Fruit fly (Drosophila melanogaster): ENCODE data around the gene Vm26Ab.

The Vm26Ab gene

dm6 chr2L:5971093-5971808 lies 14.4 kb downstream of the Vm26Ab start:
- TF ChIP-seq insv (optimal IDR thresholded peaks at IDR 0.05) = no peak
- TF ChIP-seq h (optimal IDR thresholded peaks at IDR 0.05) = no peak
- TF ChIP-seq psq (optimal IDR thresholded peaks at IDR 0.05) = no peak
- no peak for TF ChIP-seq ttk (optimal IDR thresholded peaks at IDR 0.05)

dm6 chr2L:5972005-5972404 lies 15.2 kb downstream of the Vm26Ab start:
- TF ChIP-seq Myc (optimal IDR thresholded peaks at IDR 0.05) (no peak), insv (optimal IDR thresholded peaks at IDR 0.05) (no peak), h (optimal IDR thresholded peaks at IDR 0.05) (no peak), ttk (optimal IDR thresholded peaks at IDR 0.05) (no peak), psq (optimal IDR thresholded peaks at IDR 0.05) (no peak)

dm6 chr2L:5972588-5973236 lies 15.9 kb downstream of the Vm26Ab start:
- TF ChIP-seq h (optimal IDR thresholded peaks at IDR 0.05) (no peak), Myc (optimal IDR thresholded peaks at IDR 0.05) (no peak), insv (optimal IDR thresholded peaks at IDR 0.05) (no peak), psq (optimal IDR thresholded peaks at IDR 0.05) (no peak), Sin3A (optimal IDR thresholded peaks at IDR 0.05) (no peak), ttk (optimal IDR thresholded peaks at IDR 0.05) (no peak)

dm6 chr2L:5974122-5974521 lies 17.3 kb downstream of the Vm26Ab start:
- TF ChIP-seq psq (optimal IDR thresholded peaks at IDR 0.05) (no peak), h (optimal IDR thresholded peaks at IDR 0.05) (no peak), Myc (optimal IDR thresholded peaks at IDR 0.05) (no peak), ttk (optimal IDR thresholded peaks at IDR 0.05) (no peak), Sin3A (optimal IDR thresholded peaks at IDR 0.05) (no peak), insv (optimal IDR thresholded peaks at IDR 0.05) (no peak)

dm6 chr2L:5975025-5975539 lies 18.3 kb downstream of the Vm26Ab start:
- no peak for TF ChIP-seq Myc (optimal IDR thresholded peaks at IDR 0.05)
- no peak for TF ChIP-seq ttk (optimal IDR thresholded peaks at IDR 0.05)
- no peak for TF ChIP-seq insv (optimal IDR thresholded peaks at IDR 0.05)
- TF ChIP-seq h (optimal IDR thresholded peaks at IDR 0.05) = no peak
- TF ChIP-seq Sin3A (optimal IDR thresholded peaks at IDR 0.05) = no peak
- no peak for TF ChIP-seq psq (optimal IDR thresholded peaks at IDR 0.05)

dm6 chr2L:5975601-5976000 lies 18.8 kb downstream of the Vm26Ab start:
- TF ChIP-seq insv (optimal IDR thresholded peaks at IDR 0.05) = no peak

- TF ChIP-seq Sin3A (optimal IDR thresholded peaks at IDR 0.05) = no peak
- no peak for TF ChIP-seq ttk (optimal IDR thresholded peaks at IDR 0.05)
- no peak for TF ChIP-seq psq (optimal IDR thresholded peaks at IDR 0.05)
- no peak for TF ChIP-seq insv (optimal IDR thresholded peaks at IDR 0.05)
- TF ChIP-seq Myc (optimal IDR thresholded peaks at IDR 0.05) = no peak
- TF ChIP-seq h (optimal IDR thresholded peaks at IDR 0.05) = no peak
Measured at dm6 chr2L:5977070-5977728, 20.4 kb downstream of the Vm26Ab start.

- no peak for TF ChIP-seq insv (optimal IDR thresholded peaks at IDR 0.05)
- TF ChIP-seq Sin3A (optimal IDR thresholded peaks at IDR 0.05) = no peak
- no peak for TF ChIP-seq h (optimal IDR thresholded peaks at IDR 0.05)
- TF ChIP-seq ttk (optimal IDR thresholded peaks at IDR 0.05) = no peak
- no peak for TF ChIP-seq psq (optimal IDR thresholded peaks at IDR 0.05)
- TF ChIP-seq Myc (optimal IDR thresholded peaks at IDR 0.05) = no peak
Measured at dm6 chr2L:5977729-5978078, 20.9 kb downstream of the Vm26Ab start.

- TF ChIP-seq ttk (optimal IDR thresholded peaks at IDR 0.05) (no peak), h (optimal IDR thresholded peaks at IDR 0.05) (no peak), psq (optimal IDR thresholded peaks at IDR 0.05) (no peak), Sin3A (optimal IDR thresholded peaks at IDR 0.05) (no peak), insv (optimal IDR thresholded peaks at IDR 0.05) (no peak), Myc (optimal IDR thresholded peaks at IDR 0.05) (no peak)
Measured at dm6 chr2L:5978333-5979054, 21.7 kb downstream of the Vm26Ab start.

- TF ChIP-seq h (optimal IDR thresholded peaks at IDR 0.05) (no peak), ttk (optimal IDR thresholded peaks at IDR 0.05) (no peak), psq (optimal IDR thresholded peaks at IDR 0.05) (no peak), Sin3A (optimal IDR thresholded peaks at IDR 0.05) (no peak), insv (optimal IDR thresholded peaks at IDR 0.05) (no peak), Myc (optimal IDR thresholded peaks at IDR 0.05) (no peak)
Measured at dm6 chr2L:5979055-5979399, 22.2 kb downstream of the Vm26Ab start.

dm6 chr2L:5979957-5980861 lies 23.4 kb downstream of the Vm26Ab start:
- no peak for TF ChIP-seq ttk (optimal IDR thresholded peaks at IDR 0.05)
- TF ChIP-seq psq (optimal IDR thresholded peaks at IDR 0.05) = no peak
- no peak for TF ChIP-seq Sin3A (optimal IDR thresholded peaks at IDR 0.05)

All from Kc167 (cell line).